Worm (Caenorhabditis elegans) whole organism, L2 larva: Measurements from ENCODE around the gene irld-34.

ENCODE experiments used
- C34F6.9 ChIP-seq: fragments of 150-350 bp; optimal IDR thresholded peaks from 2 replicates; lab custom pipeline; 2014; ENCODE audit warnings: missing biosample characterization, missing genetic modification characterization
- F13H6.1 ChIP-seq: sonication (generic microtip); optimal IDR thresholded peaks from 2 replicates; lab custom pipeline; 2016; ENCODE audit warnings: missing genetic modification characterization, missing compliant biosample characterization
- Y55F3AM.14 ChIP-seq: fragments of 200-800 bp; sonication (Bioruptor generic); optimal IDR thresholded peaks from 2 replicates; lab custom pipeline; 2018; ENCODE audit warnings: mild to moderate bottlenecking, missing genetic modification characterization, missing compliant biosample characterization
- ZK546.5 ChIP-seq: sonication (generic microtip); optimal IDR thresholded peaks from 2 replicates; lab custom pipeline; 2017; ENCODE audit warnings: missing biosample characterization, missing genetic modification characterization
- alr-1 ChIP-seq: fragments of 150-350 bp; optimal IDR thresholded peaks from 2 replicates; lab custom pipeline; 2014; ENCODE audit warnings: missing biosample characterization, missing genetic modification characterization
- ama-1 ChIP-seq: fragments of 150-350 bp; optimal IDR thresholded peaks from 2 replicates; lab custom pipeline; 2018; ENCODE audit warnings: inconsistent platforms
- blmp-1 ChIP-seq: sonication (generic microtip); optimal IDR thresholded peaks from 2 replicates; lab custom pipeline; 2017; ENCODE audit warnings: missing genetic modification characterization, mild to moderate bottlenecking, missing compliant biosample characterization, antibody characterized with exemption, moderate library complexity; ENCODE audit not compliant: insufficient read depth
- ceh-16 ChIP-seq: fragments of 150-350 bp; optimal IDR thresholded peaks from 2 replicates; lab custom pipeline; 2014; ENCODE audit warnings: missing biosample characterization, missing genetic modification characterization
- ceh-82 ChIP-seq: fragments of 150-350 bp; optimal IDR thresholded peaks from 2 replicates; lab custom pipeline; 2014; ENCODE audit warnings: missing biosample characterization, missing genetic modification characterization
- crh-2 ChIP-seq: sonication (generic microtip); optimal IDR thresholded peaks from 2 replicates; lab custom pipeline; 2017; ENCODE audit warnings: missing biosample characterization, missing genetic modification characterization
- dmd-4 ChIP-seq: sonication (generic microtip); optimal IDR thresholded peaks from 2 replicates; lab custom pipeline; 2017; ENCODE audit warnings: missing biosample characterization, missing genetic modification characterization
- egl-27 ChIP-seq: sonication (generic microtip); optimal IDR thresholded peaks from 3 replicates; lab custom pipeline; 2017; ENCODE audit warnings: missing biosample characterization, missing genetic modification reagents, missing genetic modification characterization
- fos-1 ChIP-seq: fragments of 150-350 bp; optimal IDR thresholded peaks from 2 replicates; lab custom pipeline; 2014; ENCODE audit warnings: missing biosample characterization, missing genetic modification characterization
- gmeb-1 ChIP-seq: fragments of 150-350 bp; optimal IDR thresholded peaks from 2 replicates; lab custom pipeline; 2014; ENCODE audit warnings: missing biosample characterization, missing genetic modification characterization
- lin-11 ChIP-seq: fragments of 150-350 bp; sonication (generic microtip); optimal IDR thresholded peaks from 2 replicates; lab custom pipeline; 2014; ENCODE audit warnings: missing biosample characterization, missing genetic modification characterization, inconsistent platforms, mixed read lengths
- lin-13 ChIP-seq: fragments of 150-350 bp; optimal IDR thresholded peaks from 2 replicates; lab custom pipeline; 2014; ENCODE audit warnings: missing biosample characterization, missing genetic modification reagents, missing genetic modification characterization
- lin-39 ChIP-seq: fragments of 150-350 bp; optimal IDR thresholded peaks from 2 replicates; lab custom pipeline; 2014; ENCODE audit warnings: missing biosample characterization, missing genetic modification reagents, missing genetic modification characterization
- lsy-2 ChIP-seq, 2 experiments: fragments of 150-350 bp in 1 of 2; sonication (generic microtip) in 1 of 2; optimal IDR thresholded peaks; 2 replicates each; lab custom pipeline; 2014 to 2017; ENCODE audit warnings: missing biosample characterization in 2 of 2, missing genetic modification characterization in 2 of 2
- mbf-1 ChIP-seq: sonication (generic microtip); optimal IDR thresholded peaks from 2 replicates; lab custom pipeline; 2017; ENCODE audit warnings: missing biosample characterization, missing genetic modification characterization
- mdl-1 ChIP-seq, 2 experiments: fragments of 150-350 bp in 1 of 2; sonication (generic microtip) in 1 of 2; optimal IDR thresholded peaks; 2 replicates each; lab custom pipeline; 2017; ENCODE audit warnings: missing biosample characterization in 2 of 2, missing genetic modification characterization in 2 of 2
- nhr-10 ChIP-seq: sonication (generic microtip); optimal IDR thresholded peaks from 2 replicates; lab custom pipeline; 2017; ENCODE audit warnings: missing biosample characterization, missing genetic modification characterization
- nhr-11 ChIP-seq: fragments of 150-350 bp; optimal IDR thresholded peaks from 2 replicates; lab custom pipeline; 2014; ENCODE audit warnings: missing biosample characterization, missing genetic modification characterization
- nhr-12 ChIP-seq: fragments of 150-350 bp; optimal IDR thresholded peaks from 2 replicates; lab custom pipeline; 2014; ENCODE audit warnings: missing biosample characterization, missing genetic modification characterization
- nhr-129 ChIP-seq: fragments of 150-350 bp; optimal IDR thresholded peaks from 2 replicates; lab custom pipeline; 2014; ENCODE audit warnings: missing biosample characterization, missing genetic modification characterization
- nhr-237 ChIP-seq: fragments of 150-350 bp; optimal IDR thresholded peaks from 2 replicates; lab custom pipeline; 2014; ENCODE audit warnings: missing biosample characterization, missing genetic modification characterization
- nhr-25 ChIP-seq: fragments of 150-350 bp; sonication (generic microtip); optimal IDR thresholded peaks from 3 replicates; lab custom pipeline; 2014; ENCODE audit warnings: missing biosample characterization, missing genetic modification characterization
- nhr-6 ChIP-seq: fragments of 150-350 bp; optimal IDR thresholded peaks from 2 replicates; lab custom pipeline; 2014; ENCODE audit warnings: missing biosample characterization, missing genetic modification characterization
- peb-1 ChIP-seq: fragments of 150-350 bp; optimal IDR thresholded peaks from 2 replicates; lab custom pipeline; 2014; ENCODE audit warnings: missing biosample characterization, missing genetic modification characterization
- sem-4 ChIP-seq: fragments of 150-350 bp; optimal IDR thresholded peaks from 2 replicates; lab custom pipeline; 2014; ENCODE audit warnings: missing biosample characterization, missing genetic modification reagents, missing genetic modification characterization
- skn-1 ChIP-seq: sonication (generic microtip); optimal IDR thresholded peaks from 2 replicates; lab custom pipeline; 2017; ENCODE audit warnings: missing biosample characterization, missing genetic modification characterization
- sma-3 ChIP-seq: sonication (generic microtip); optimal IDR thresholded peaks from 2 replicates; lab custom pipeline; 2016; ENCODE audit warnings: missing genetic modification reagents, missing genetic modification characterization, missing compliant biosample characterization
- sma-9 ChIP-seq, 2 experiments: fragments of 150-350 bp in 1 of 2; sonication (generic microtip) in 1 of 2; optimal IDR thresholded peaks; 2 replicates each; lab custom pipeline; 2014 to 2016; ENCODE audit warnings: missing genetic modification characterization in 2 of 2, mild to moderate bottlenecking in 1 of 2, missing biosample characterization in 1 of 2, missing compliant biosample characterization in 1 of 2, missing genetic modification reagents in 1 of 2, moderate library complexity in 1 of 2
- snpc-4 ChIP-seq: fragments of 150-350 bp; optimal IDR thresholded peaks from 2 replicates; lab custom pipeline; 2014; ENCODE audit warnings: missing biosample characterization, missing genetic modification characterization
- unc-55 ChIP-seq: fragments of 150-350 bp; sonication (generic microtip); optimal IDR thresholded peaks from 3 replicates; lab custom pipeline; 2014; ENCODE audit warnings: missing biosample characterization, missing genetic modification reagents, missing genetic modification characterization
- unc-62 ChIP-seq: fragments of 150-350 bp; optimal IDR thresholded peaks from 2 replicates; lab custom pipeline; 2014; ENCODE audit warnings: missing biosample characterization, missing genetic modification reagents, missing genetic modification characterization
- zag-1 ChIP-seq: fragments of 150-350 bp; optimal IDR thresholded peaks from 2 replicates; lab custom pipeline; 2014; ENCODE audit warnings: missing biosample characterization, missing genetic modification characterization
- ztf-1 ChIP-seq: fragments of 200-800 bp; sonication (Bioruptor generic); conservative IDR thresholded peaks from 2 replicates; pipeline ENCODE4 v1.3.6; 2022; ENCODE audit warnings: missing genetic modification characterization, missing compliant biosample characterization
- ztf-4 ChIP-seq: fragments of 150-350 bp; optimal IDR thresholded peaks from 2 replicates; lab custom pipeline; 2014; ENCODE audit warnings: missing biosample characterization, missing genetic modification characterization

The irld-34 gene

DNA sequence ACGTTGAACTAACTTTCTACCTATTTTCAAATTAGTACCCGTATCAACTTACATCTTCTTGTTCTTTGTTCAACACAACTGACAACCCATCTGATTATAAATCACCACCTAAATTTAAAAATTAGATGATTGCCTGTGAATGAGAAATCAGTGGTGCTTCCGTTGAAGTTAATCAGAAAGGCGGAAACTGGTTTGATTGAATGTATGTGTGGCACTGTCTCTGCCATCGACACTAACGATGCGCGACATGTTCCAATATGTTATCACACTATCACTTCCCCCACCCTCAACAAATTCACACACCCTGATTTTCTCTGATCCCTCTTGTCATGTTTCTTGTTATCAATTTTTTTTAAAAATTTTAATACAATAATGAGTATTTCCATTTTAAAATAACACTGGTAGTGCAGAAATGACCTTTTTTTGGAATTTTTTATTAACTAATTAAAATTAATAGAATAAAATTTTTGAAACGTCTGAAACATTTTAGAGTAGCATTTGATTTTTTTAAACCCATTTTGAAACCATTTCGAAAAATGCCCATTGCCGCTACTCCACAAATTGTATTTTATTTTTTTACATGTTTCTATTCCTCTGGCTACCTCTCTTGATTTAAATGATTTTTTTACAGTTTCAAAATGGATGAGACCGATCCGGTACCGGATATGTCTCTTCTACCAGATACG, 35.8 kb upstream of the irld-34 start, which contains the start of gene ced-11:
TSS of gene ced-11 (plus strand) at position 636 of the 686 bp plus-strand sequence.
- TF ChIP-seq sma-9 (GFP tag; optimal IDR thresholded peaks at IDR 0.05; lab: Kevin White, UChicago) (peak; percentile 1), sma-9 (tag; optimal IDR thresholded peaks at IDR 0.05; lab: Kevin White, UChicago) (no peak), sma-3 (peak; percentile 7), nhr-12 (tag; lab: Kevin White, UChicago) (no peak), egl-27 (tag; lab: Kevin White, UChicago) (no peak)

DNA sequence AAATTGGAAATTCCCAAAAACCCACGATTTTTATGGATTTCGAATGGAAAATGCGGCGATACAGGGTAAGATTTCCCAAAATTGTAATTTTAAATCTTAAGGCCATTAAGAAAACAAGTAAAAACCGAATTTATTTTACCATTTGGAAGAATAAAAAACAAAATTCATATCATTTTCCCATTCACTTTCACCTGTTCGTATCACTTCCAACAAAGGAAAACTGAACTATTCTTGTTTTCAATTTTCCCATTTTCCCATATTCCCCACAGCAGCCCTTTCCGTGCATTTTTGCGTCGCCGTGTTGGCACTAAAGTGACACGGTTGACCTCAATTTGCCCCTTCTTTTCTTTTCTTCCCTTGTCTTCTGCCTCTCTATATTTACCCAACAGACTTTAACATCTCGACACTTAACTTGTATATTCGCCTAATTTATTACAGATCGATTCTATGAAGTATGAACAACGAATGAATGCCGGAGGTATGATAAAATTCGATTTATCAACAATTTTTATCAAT, 29.0 kb upstream of the irld-34 start, which contains the start of gene sec-16A.1:
TSS of gene sec-16A.1 (plus strand) at position 51 of the 516 bp plus-strand sequence.
- TF ChIP-seq crh-2 (tag; lab: Kevin White, UChicago) (peak; percentile 23), C34F6.9 (tag; lab: Kevin White, UChicago) (peak; percentile 9), lsy-2 (tag; optimal IDR thresholded peaks at IDR 0.05; lab: Kevin White, UChicago) (peak in 1 of 2 experiments; percentile 49), ztf-1 (no peak), skn-1 (tag; lab: Kevin White, UChicago) (no peak), lin-11 (tag; lab: Kevin White, UChicago) (no peak), gmeb-1 (tag; lab: Kevin White, UChicago) (peak; percentile 42), sma-3 (peak; percentile 55), dmd-4 (no peak), nhr-129 (tag; lab: Kevin White, UChicago) (peak; percentile 27), blmp-1 (tag; lab: Kevin White, UChicago) (peak; percentile 83), sma-9 (GFP tag; optimal IDR thresholded peaks at IDR 0.05; lab: Kevin White, UChicago) (peak; percentile 32), sma-9 (tag; optimal IDR thresholded peaks at IDR 0.05; lab: Kevin White, UChicago) (no peak)

DNA sequence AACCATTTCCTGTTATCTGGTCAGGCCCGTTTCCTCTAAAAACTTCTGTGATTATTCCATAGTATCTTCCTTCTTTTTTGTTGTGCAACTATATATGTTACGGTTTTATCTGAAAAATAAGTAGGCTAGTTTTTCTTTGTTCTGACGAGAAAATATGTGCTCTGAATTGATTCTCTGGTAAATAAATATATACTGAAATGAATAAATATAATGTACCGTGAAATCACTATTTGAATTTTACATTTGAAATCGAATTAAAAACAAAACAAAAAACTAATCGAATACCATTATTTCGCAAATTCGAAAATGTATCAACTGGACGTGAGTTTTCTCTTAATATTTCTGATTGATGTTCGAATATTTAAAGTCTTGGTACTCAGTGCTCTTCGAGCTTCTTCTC, 24.3 kb upstream of the irld-34 start, which contains the start of gene ZK512.10:
TSS of gene ZK512.10 (plus strand) at position 301 of the 400 bp plus-strand sequence.
- TF ChIP-seq F13H6.1 (tag; lab: Kevin White, UChicago) (no peak), ceh-16 (tag; lab: Kevin White, UChicago) (no peak), nhr-10 (tag; lab: Kevin White, UChicago) (no peak), lsy-2 (tag; optimal IDR thresholded peaks at IDR 0.05; lab: Kevin White, UChicago) (no peak), lin-13 (GFP tag; lab: Kevin White, UChicago) (no peak), nhr-237 (tag; lab: Kevin White, UChicago) (no peak), crh-2 (tag; lab: Kevin White, UChicago) (no peak), gmeb-1 (tag; lab: Kevin White, UChicago) (no peak), nhr-12 (tag; lab: Kevin White, UChicago) (no peak), ama-1 (no peak), ceh-82 (tag; lab: Kevin White, UChicago) (no peak), mbf-1 (no peak)

DNA sequence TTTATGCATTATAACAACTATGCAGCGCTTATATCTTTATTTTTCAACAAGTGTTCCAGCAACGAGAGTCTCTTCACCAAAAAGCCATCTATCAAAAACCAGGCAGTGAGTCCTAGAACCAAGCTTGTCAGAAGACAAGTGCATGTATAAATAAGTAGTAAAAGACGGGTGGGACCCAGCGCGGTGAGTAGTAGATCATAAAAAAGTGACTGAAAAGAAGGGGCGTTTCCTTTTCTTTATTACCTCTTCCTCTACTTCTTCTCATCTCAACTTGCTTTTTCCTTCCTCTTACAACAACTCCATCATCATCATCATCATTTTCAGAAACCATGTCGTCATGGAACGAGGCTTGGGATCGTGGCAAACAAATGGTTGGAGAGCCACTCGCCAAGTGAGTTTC, 18.3 kb upstream of the irld-34 start, which contains the start of gene eat-4:
TSS of gene eat-4 (plus strand) at position 301 of the 400 bp plus-strand sequence.
- TF ChIP-seq blmp-1 (tag; lab: Kevin White, UChicago) = no peak
- peak; percentile 2 for TF ChIP-seq unc-55 (GFP tag; lab: Kevin White, UChicago)

DNA sequence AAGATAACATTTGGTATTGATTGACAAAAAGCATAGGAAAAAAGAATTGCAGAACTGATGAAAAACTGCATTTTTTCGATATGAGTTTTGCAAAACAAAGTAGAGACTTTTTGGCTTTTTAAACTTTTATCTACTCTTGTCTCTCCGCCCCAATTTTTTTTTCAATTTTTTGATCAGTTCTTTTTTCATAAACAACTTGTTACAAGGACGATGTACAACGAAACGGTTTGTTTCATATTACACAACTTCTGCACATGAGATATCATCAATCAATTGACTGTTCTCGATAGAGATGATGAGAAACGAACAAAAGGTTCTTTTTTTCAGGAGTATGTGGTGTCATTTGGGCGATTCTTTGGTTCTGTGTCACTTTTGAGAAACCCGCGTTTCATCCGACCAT, 16.3 kb upstream of the irld-34 start, which contains the start of gene ZK512.7:
TSS of gene ZK512.7 (minus strand) at position 101 of the 400 bp plus-strand sequence.
- TF ChIP-seq ztf-1 (no peak), sem-4 (tag; lab: Kevin White, UChicago) (no peak), ztf-4 (no peak), peb-1 (tag; lab: Kevin White, UChicago) (no peak)

DNA sequence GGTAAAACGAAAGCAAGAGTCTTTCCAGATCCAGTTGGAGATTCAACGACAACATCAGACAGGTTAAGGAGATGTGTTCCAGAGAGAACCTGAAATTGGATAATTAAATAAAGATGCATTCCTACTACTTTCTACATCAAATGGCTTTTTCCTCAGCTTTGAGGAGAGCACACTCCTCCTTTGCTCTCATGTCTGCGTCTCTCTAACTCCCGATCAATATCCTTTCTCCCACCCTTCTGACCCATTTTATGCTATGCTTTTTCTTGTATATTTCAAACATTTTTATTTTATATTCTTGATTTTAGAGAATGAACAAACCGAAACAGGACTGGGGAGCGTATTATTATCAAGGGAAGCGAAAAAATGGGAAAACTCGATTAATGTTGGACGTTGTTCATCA, 11.0 kb upstream of the irld-34 start, which contains the start of gene ZK512.11:
TSS of gene ZK512.11 (plus strand) at position 301 of the 400 bp plus-strand sequence.
- TF ChIP-seq ZK546.5 (tag; lab: Kevin White, UChicago) = no peak
- no peak for TF ChIP-seq Y55F3AM.14 (GFP tag; lab: Kevin White, UChicago)
- TF ChIP-seq sem-4 (tag; lab: Kevin White, UChicago) = no peak
- TF ChIP-seq snpc-4 = no peak
- no peak for TF ChIP-seq ama-1
- peak in 1 of 2 experiments; percentile 5 for TF ChIP-seq lsy-2 (tag; optimal IDR thresholded peaks at IDR 0.05; lab: Kevin White, UChicago)
- no peak for TF ChIP-seq nhr-6
- peak; percentile 19 for TF ChIP-seq unc-55 (GFP tag; lab: Kevin White, UChicago)
- no peak for TF ChIP-seq zag-1 (tag; lab: Kevin White, UChicago)
- no peak for TF ChIP-seq crh-2 (tag; lab: Kevin White, UChicago)
- TF ChIP-seq nhr-237 (tag; lab: Kevin White, UChicago) = no peak
- no peak for TF ChIP-seq nhr-12 (tag; lab: Kevin White, UChicago)
- no peak for TF ChIP-seq lin-13 (GFP tag; lab: Kevin White, UChicago)
- TF ChIP-seq nhr-25 = no peak
- no peak for TF ChIP-seq fos-1 (tag; lab: Kevin White, UChicago)
- peak; percentile 3 for TF ChIP-seq C34F6.9 (tag; lab: Kevin White, UChicago)
- no peak for TF ChIP-seq unc-62 (GFP tag; lab: Kevin White, UChicago)
- no peak for TF ChIP-seq nhr-129 (tag; lab: Kevin White, UChicago)
- TF ChIP-seq alr-1 = no peak
- no peak for TF ChIP-seq egl-27 (tag; lab: Kevin White, UChicago)
- TF ChIP-seq mdl-1 (tag; optimal IDR thresholded peaks at IDR 0.05; lab: Kevin White, UChicago) = no peak
- TF ChIP-seq dmd-4 = no peak
- no peak for TF ChIP-seq skn-1 (tag; lab: Kevin White, UChicago)
- TF ChIP-seq nhr-11 = no peak
- TF ChIP-seq lin-39 (tag; lab: Kevin White, UChicago) = no peak
